Fruit fly (Drosophila melanogaster) whole organism, prepupa: ENCODE measurements around the gene Ir7e.

ENCODE experiments used
- Blimp-1 ChIP-seq: fragments of 200-800 bp; sonication (Bioruptor generic); optimal IDR thresholded peaks from 3 replicates; lab custom pipeline; 2017; ENCODE audit warnings: missing biosample characterization, missing genetic modification characterization, mild to moderate bottlenecking, moderate library complexity, missing genetic modification reagents
- CG10631 ChIP-seq: fragments of 200-800 bp; sonication (Bioruptor generic); optimal IDR thresholded peaks from 2 replicates; lab custom pipeline; 2016; ENCODE audit warnings: missing biosample characterization, missing genetic modification characterization
- CG10669 ChIP-seq: fragments of 200-800 bp; sonication (Bioruptor generic); optimal IDR thresholded peaks from 3 replicates; lab custom pipeline; 2018; ENCODE audit warnings: missing biosample characterization, mild to moderate bottlenecking, missing genetic modification characterization, moderate library complexity
- CG11294 ChIP-seq: fragments of 200-800 bp; sonication (Bioruptor generic); IDR thresholded peaks from 2 replicates; pipeline ENCODE4 v1.3.6; 2022; ENCODE audit warnings: missing biosample characterization, missing genetic modification characterization
- CG11762 ChIP-seq: fragments of 200-800 bp; sonication (Bioruptor generic); optimal IDR thresholded peaks from 3 replicates; lab custom pipeline; 2016; ENCODE audit warnings: missing biosample characterization, missing genetic modification characterization; ENCODE audit not compliant: insufficient read depth
- CG11902 ChIP-seq: fragments of 200-800 bp; sonication (Bioruptor generic); optimal IDR thresholded peaks from 3 replicates; lab custom pipeline; 2016; ENCODE audit warnings: missing biosample characterization, missing genetic modification characterization
- CG3032 ChIP-seq: fragments of 200-800 bp; optimal IDR thresholded peaks from 2 replicates; lab custom pipeline; 2019; ENCODE audit warnings: missing biosample characterization, mild to moderate bottlenecking, missing genetic modification characterization, moderate library complexity
- CG31627 ChIP-seq: fragments of 200-800 bp; sonication (Bioruptor generic); optimal IDR thresholded peaks from 3 replicates; lab custom pipeline; 2016; ENCODE audit warnings: missing biosample characterization, missing genetic modification characterization
- CG32006 ChIP-seq: fragments of 200-800 bp; sonication (Bioruptor generic); optimal IDR thresholded peaks from 3 replicates; lab custom pipeline; 2017; ENCODE audit warnings: missing biosample characterization, mild to moderate bottlenecking, missing genetic modification characterization
- CG34406 ChIP-seq: fragments of 200-800 bp; sonication (Bioruptor generic); optimal IDR thresholded peaks from 3 replicates; lab custom pipeline; 2016; ENCODE audit warnings: missing biosample characterization, missing genetic modification characterization
- CG3919 ChIP-seq: fragments of 200-800 bp; sonication (Bioruptor generic); optimal IDR thresholded peaks from 3 replicates; lab custom pipeline; 2016; ENCODE audit warnings: missing biosample characterization, missing genetic modification characterization
- CG4318 ChIP-seq: fragments of 200-800 bp; sonication (Bioruptor generic); optimal IDR thresholded peaks from 3 replicates; lab custom pipeline; 2017; ENCODE audit warnings: missing biosample characterization, mild to moderate bottlenecking, missing genetic modification characterization
- CG6163 ChIP-seq: fragments of 200-800 bp; sonication (Bioruptor generic); IDR thresholded peaks from 3 replicates; pipeline ENCODE4 v1.3.6; 2022; ENCODE audit warnings: missing biosample characterization, missing genetic modification characterization
- CG6276 ChIP-seq: fragments of 200-800 bp; sonication (Bioruptor generic); optimal IDR thresholded peaks from 2 replicates; lab custom pipeline; 2017; ENCODE audit warnings: missing biosample characterization, mild to moderate bottlenecking, missing genetic modification characterization
- CG6792 ChIP-seq: fragments of 200-800 bp; sonication (Bioruptor generic); optimal IDR thresholded peaks from 3 replicates; lab custom pipeline; 2016; ENCODE audit warnings: missing biosample characterization, missing genetic modification characterization
- CG6808 ChIP-seq: fragments of 200-800 bp; sonication (Bioruptor generic); optimal IDR thresholded peaks from 3 replicates; lab custom pipeline; 2017; ENCODE audit warnings: missing biosample characterization, missing genetic modification characterization, mild to moderate bottlenecking, moderate library complexity, missing genetic modification reagents
- CG6854 ChIP-seq: fragments of 200-800 bp; sonication (Bioruptor generic); optimal IDR thresholded peaks from 2 replicates; lab custom pipeline; 2017; ENCODE audit warnings: missing biosample characterization, mild to moderate bottlenecking, missing genetic modification characterization
- CG7368 ChIP-seq: fragments of 200-800 bp; sonication (Bioruptor generic); optimal IDR thresholded peaks from 3 replicates; lab custom pipeline; 2016; ENCODE audit warnings: missing biosample characterization, missing genetic modification characterization
- CG8632 ChIP-seq: fragments of 200-800 bp; sonication (Bioruptor generic); optimal IDR thresholded peaks from 3 replicates; lab custom pipeline; 2016; ENCODE audit warnings: missing biosample characterization, missing genetic modification characterization
- CG9139 ChIP-seq: fragments of 200-800 bp; sonication (Bioruptor generic); optimal IDR thresholded peaks from 3 replicates; lab custom pipeline; 2017; ENCODE audit warnings: missing biosample characterization, mild to moderate bottlenecking, missing genetic modification characterization
- Eip75B ChIP-seq: fragments of 200-800 bp; sonication (Bioruptor generic); optimal IDR thresholded peaks from 3 replicates; lab custom pipeline; 2016; ENCODE audit warnings: missing biosample characterization, missing genetic modification characterization
- Eip78C ChIP-seq: fragments of 200-800 bp; sonication (Bioruptor generic); peaks from one replicate; lab custom pipeline; 2016; ENCODE audit warnings: missing biosample characterization, missing genetic modification characterization
- Eip93F ChIP-seq: fragments of 200-800 bp; sonication (Bioruptor generic); optimal IDR thresholded peaks from 2 replicates; lab custom pipeline; 2016; ENCODE audit warnings: missing biosample characterization, mild to moderate bottlenecking, missing genetic modification characterization
- Ets21C ChIP-seq: fragments of 200-800 bp; sonication (Bioruptor generic); optimal IDR thresholded peaks from 3 replicates; lab custom pipeline; 2016; ENCODE audit warnings: missing biosample characterization, missing genetic modification characterization
- Ets96B ChIP-seq: fragments of 200-800 bp; optimal IDR thresholded peaks from 2 replicates; lab custom pipeline; 2019; ENCODE audit warnings: missing biosample characterization, mild to moderate bottlenecking, missing genetic modification characterization, moderate library complexity
- Hr38 ChIP-seq: sonication (Bioruptor generic); optimal IDR thresholded peaks from 2 replicates; lab custom pipeline; 2016; ENCODE audit warnings: missing biosample characterization, missing genetic modification characterization
- Hr4 ChIP-seq: fragments of 200-800 bp; sonication (Bioruptor generic); optimal IDR thresholded peaks from 3 replicates; lab custom pipeline; 2016; ENCODE audit warnings: missing biosample characterization, missing genetic modification characterization
- Lpt ChIP-seq: fragments of 200-800 bp; sonication (Bioruptor generic); optimal IDR thresholded peaks from 3 replicates; lab custom pipeline; 2016; ENCODE audit warnings: missing biosample characterization, missing genetic modification characterization
- Met ChIP-seq: fragments of 200-800 bp; sonication (Bioruptor generic); optimal IDR thresholded peaks from 3 replicates; lab custom pipeline; 2016; ENCODE audit warnings: missing biosample characterization, missing genetic modification characterization
- OdsH ChIP-seq: fragments of 200-800 bp; sonication (Bioruptor generic); optimal IDR thresholded peaks from 3 replicates; lab custom pipeline; 2016; ENCODE audit warnings: missing biosample characterization, missing genetic modification characterization
- Smox ChIP-seq: fragments of 200-800 bp; sonication (Bioruptor generic); optimal IDR thresholded peaks from 3 replicates; lab custom pipeline; 2016; ENCODE audit warnings: missing biosample characterization, missing genetic modification characterization
- Sox102F ChIP-seq: fragments of 200-800 bp; sonication (Bioruptor generic); optimal IDR thresholded peaks from 2 replicates; lab custom pipeline; 2016; ENCODE audit warnings: missing biosample characterization, mild to moderate bottlenecking, missing genetic modification characterization
- Sox14 ChIP-seq: fragments of 200-800 bp; sonication (Bioruptor generic); optimal IDR thresholded peaks from 3 replicates; lab custom pipeline; 2016; ENCODE audit warnings: missing biosample characterization, missing genetic modification characterization
- Sox15 ChIP-seq: fragments of 200-800 bp; sonication (Bioruptor generic); optimal IDR thresholded peaks from 3 replicates; lab custom pipeline; 2016; ENCODE audit warnings: missing biosample characterization, missing genetic modification characterization
- acj6 ChIP-seq: fragments of 200-800 bp; sonication (Bioruptor generic); optimal IDR thresholded peaks from 3 replicates; lab custom pipeline; 2016; ENCODE audit warnings: missing biosample characterization, missing genetic modification characterization
- dac ChIP-seq: fragments of 200-800 bp; sonication (Bioruptor generic); optimal IDR thresholded peaks from 2 replicates; lab custom pipeline; 2017; ENCODE audit warnings: missing biosample characterization, mild to moderate bottlenecking, missing genetic modification characterization
- esn ChIP-seq: fragments of 200-800 bp; sonication (Bioruptor generic); optimal IDR thresholded peaks from 2 replicates; lab custom pipeline; 2016; ENCODE audit warnings: missing biosample characterization, mild to moderate bottlenecking, missing genetic modification characterization, moderate library complexity
- fd59A ChIP-seq: fragments of 200-800 bp; sonication (Bioruptor generic); optimal IDR thresholded peaks from 2 replicates; lab custom pipeline; 2017; ENCODE audit warnings: missing biosample characterization, mild to moderate bottlenecking, missing genetic modification characterization, missing genetic modification reagents
- fkh ChIP-seq: fragments of 200-800 bp; sonication (Bioruptor generic); optimal IDR thresholded peaks from 3 replicates; lab custom pipeline; 2017; ENCODE audit warnings: missing biosample characterization, mild to moderate bottlenecking, missing genetic modification characterization, moderate library complexity
- lz ChIP-seq: fragments of 200-800 bp; sonication (Bioruptor generic); optimal IDR thresholded peaks from 3 replicates; lab custom pipeline; 2016; ENCODE audit warnings: missing biosample characterization, missing genetic modification characterization
- pdm3 ChIP-seq: fragments of 200-800 bp; sonication (Bioruptor generic); optimal IDR thresholded peaks from 3 replicates; lab custom pipeline; 2016; ENCODE audit warnings: missing biosample characterization, missing genetic modification characterization
- spab ChIP-seq: fragments of 200-800 bp; sonication (Bioruptor generic); optimal IDR thresholded peaks from 2 replicates; lab custom pipeline; 2017; ENCODE audit warnings: missing biosample characterization, mild to moderate bottlenecking, missing genetic modification characterization, missing genetic modification reagents
- ss ChIP-seq, 2 experiments: fragments of 200-800 bp; sonication (Bioruptor generic); optimal IDR thresholded peaks; 2 replicates in 1 of 2; 3 replicates in 1 of 2; lab custom pipeline; 2017 to 2018; ENCODE audit warnings: mild to moderate bottlenecking in 2 of 2, missing biosample characterization in 2 of 2, missing genetic modification characterization in 2 of 2, moderate library complexity in 1 of 2
- svp ChIP-seq: fragments of 200-800 bp; sonication (Bioruptor generic); peaks from one replicate; lab custom pipeline; 2016; ENCODE audit warnings: missing biosample characterization, missing genetic modification characterization
- topi ChIP-seq: fragments of 200-800 bp; sonication (Bioruptor generic); optimal IDR thresholded peaks from 3 replicates; lab custom pipeline; 2016; ENCODE audit warnings: missing biosample characterization, missing genetic modification characterization
- vri ChIP-seq: fragments of 200-800 bp; sonication (Bioruptor generic); optimal IDR thresholded peaks from 3 replicates; lab custom pipeline; 2016; ENCODE audit warnings: missing biosample characterization, mild to moderate bottlenecking, missing genetic modification characterization

Gene Ir7e

dm6 chrX:7892539-7892899 is 11.0 kb upstream of the Ir7e start (continued):
- TF ChIP-seq Eip93F (GFP tag; lab: Kevin White, UChicago) (no peak), Hr4 (GFP tag; lab: Kevin White, UChicago) (peak; percentile 37), fkh (GFP tag; lab: Kevin White, UChicago) (no peak), CG10631 (GFP tag; lab: Kevin White, UChicago) (peak; percentile 53), Met (GFP tag; lab: Kevin White, UChicago) (peak; percentile 72), CG9139 (no peak), Ets21C (GFP tag; lab: Kevin White, UChicago) (peak; percentile 55), Eip78C (peak; percentile 90), CG6854 (GFP tag; lab: Kevin White, UChicago) (no peak), lz (peak; percentile 67), CG32006 (GFP tag; lab: Kevin White, UChicago) (peak; percentile 71), CG31627 (GFP tag; lab: Kevin White, UChicago) (peak; percentile 62), CG4318 (GFP tag; lab: Kevin White, UChicago) (no peak), dac (GFP tag; lab: Kevin White, UChicago) (peak; percentile 28), Blimp-1 (GFP tag; lab: Kevin White, UChicago) (no peak), CG3919 (GFP tag; lab: Kevin White, UChicago) (peak; percentile 59)
- TF ChIP-seq, all 60 proteins: peak for 45

DNA sequence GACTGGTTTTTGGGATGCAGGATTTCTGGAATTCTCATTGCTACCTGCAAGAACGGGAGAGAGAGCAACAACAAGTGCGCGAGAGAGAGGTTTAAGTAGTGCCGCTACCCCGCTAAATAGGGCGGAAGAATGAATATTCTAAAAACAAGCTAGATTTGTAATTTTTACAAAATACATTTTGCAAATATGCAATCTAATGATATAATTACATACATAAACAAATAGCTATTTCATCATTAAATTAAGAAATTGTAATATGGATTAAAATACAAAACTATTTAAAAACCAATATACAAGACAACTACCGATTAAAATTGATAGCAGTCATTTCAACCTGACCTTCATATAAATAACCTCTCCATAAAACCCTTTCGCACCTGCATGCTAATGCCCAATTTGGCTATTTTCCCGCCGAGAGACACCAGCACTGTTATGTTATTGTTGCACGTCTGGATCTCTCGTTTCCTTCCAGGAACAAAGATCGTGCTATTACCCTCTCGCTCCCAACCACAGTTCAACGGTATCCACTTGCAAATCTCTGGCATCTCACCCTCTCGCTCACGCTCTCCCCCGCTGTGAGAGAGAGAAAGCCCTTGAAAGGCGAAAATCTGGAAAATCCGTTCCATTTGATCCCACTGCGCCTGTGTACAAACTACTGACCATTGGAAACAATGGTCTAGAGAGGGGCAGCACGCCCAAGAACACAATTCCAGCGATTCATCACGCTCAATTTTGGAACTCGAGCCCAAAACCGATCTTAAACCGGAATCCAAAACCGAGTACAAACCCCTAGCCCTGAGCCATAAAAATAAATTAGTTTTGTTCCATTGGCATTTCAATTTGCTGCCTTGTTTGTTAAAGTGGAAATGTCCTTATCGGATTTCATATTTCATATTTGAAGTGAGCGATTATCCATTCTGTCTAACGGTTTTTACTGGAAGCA is 10.4 kb upstream of the Ir7e start, which contains the start of gene Nek2:
Gene Nek2, minus strand, starts transcription at position 51 of the 943 bp plus-strand sequence.
- TF ChIP-seq pdm3 (GFP tag; lab: Kevin White, UChicago) (no peak), Ets96B (tag; lab: Kevin White, UChicago) (peak; percentile 27), Smox (GFP tag; lab: Kevin White, UChicago) (peak; percentile 16), topi (GFP tag; lab: Kevin White, UChicago) (no peak), lz (peak; percentile 9), CG10631 (GFP tag; lab: Kevin White, UChicago) (peak; percentile 26), vri (GFP tag; lab: Kevin White, UChicago) (peak; percentile 15), CG11294 (no peak), CG31627 (GFP tag; lab: Kevin White, UChicago) (no peak), CG6792 (GFP tag; lab: Kevin White, UChicago) (no peak), CG6854 (GFP tag; lab: Kevin White, UChicago) (no peak), Sox14 (GFP tag; lab: Kevin White, UChicago) (no peak), Eip75B (GFP tag; lab: Kevin White, UChicago) (no peak), CG10669 (peak; percentile 19), ss (GFP tag; optimal IDR thresholded peaks at IDR 0.05; lab: Kevin White, UChicago) (peak; percentile 42 to 52), CG6276 (GFP tag; lab: Kevin White, UChicago) (peak; percentile 19), Ets21C (GFP tag; lab: Kevin White, UChicago) (no peak), CG8632 (no peak), CG11902 (no peak), CG11762 (GFP tag; lab: Kevin White, UChicago) (no peak), CG3032 (tag; lab: Kevin White, UChicago) (peak; percentile 34), OdsH (GFP tag; lab: Kevin White, UChicago) (no peak), svp (GFP tag; lab: Kevin White, UChicago) (peak; percentile 37), Eip78C (peak; percentile 79), Sox102F (GFP tag; lab: Kevin White, UChicago) (no peak), Lpt (no peak), esn (GFP tag; lab: Kevin White, UChicago) (peak; percentile 18), CG7368 (no peak), Hr38 (GFP tag; lab: Kevin White, UChicago) (no peak), CG6163 (no peak), CG4318 (GFP tag; lab: Kevin White, UChicago) (no peak), CG34406 (no peak), dac (GFP tag; lab: Kevin White, UChicago) (no peak), CG3919 (GFP tag; lab: Kevin White, UChicago) (peak; percentile 33), fd59A (GFP tag; lab: Kevin White, UChicago) (no peak), CG9139 (no peak), acj6 (peak; percentile 14), Sox15 (GFP tag; lab: Kevin White, UChicago) (no peak), CG6808 (GFP tag; lab: Kevin White, UChicago) (peak; percentile 50), spab (GFP tag; lab: Kevin White, UChicago) (peak; percentile 29)
